Fruit fly (Drosophila melanogaster) Kc167 (cell line): ENCODE measurements around the gene CG45075.

Experiments used
- h ChIP-seq: fragments of >200 bp; optimal IDR thresholded peaks from 3 replicates; lab custom pipeline; 2018; ENCODE audit warnings: missing external identifiers
- insv ChIP-seq: fragments of >200 bp; optimal IDR thresholded peaks from 3 replicates; lab custom pipeline; 2018; ENCODE audit warnings: missing external identifiers
- ttk ChIP-seq: sonication (Bioruptor generic); optimal IDR thresholded peaks from 2 replicates; lab custom pipeline; 2017; ENCODE audit warnings: missing external identifiers

DNA sequence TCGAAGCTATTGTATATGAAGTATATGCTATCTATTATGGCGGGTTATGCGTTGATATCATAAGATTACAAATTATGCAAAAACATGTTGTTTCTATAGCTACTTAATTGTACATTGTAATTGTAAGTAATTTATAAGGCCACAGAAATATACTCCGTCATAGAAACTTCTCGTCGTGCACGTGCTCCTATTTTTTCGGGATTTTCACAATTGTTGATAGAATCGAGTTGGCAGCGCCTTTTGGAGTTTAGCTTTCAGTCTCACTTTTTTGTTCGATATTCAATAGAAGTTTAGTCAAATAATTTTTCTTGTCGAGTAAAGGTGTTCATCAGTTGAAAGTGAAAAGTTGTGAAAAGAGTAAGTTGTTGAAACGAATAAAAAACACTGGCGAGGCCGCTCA lies 27.0 kb downstream of the CG45075 start, which contains the start of gene CG31642:
- TF ChIP-seq h (lab: Kevin White, UChicago): no peak
- TF ChIP-seq insv (lab: Kevin White, UChicago): no peak
- TF ChIP-seq ttk (lab: Kevin White, UChicago): no peak
